Worm (Caenorhabditis elegans): ENCODE data around the gene nphp-4.

nphp-4 gene

DNA sequence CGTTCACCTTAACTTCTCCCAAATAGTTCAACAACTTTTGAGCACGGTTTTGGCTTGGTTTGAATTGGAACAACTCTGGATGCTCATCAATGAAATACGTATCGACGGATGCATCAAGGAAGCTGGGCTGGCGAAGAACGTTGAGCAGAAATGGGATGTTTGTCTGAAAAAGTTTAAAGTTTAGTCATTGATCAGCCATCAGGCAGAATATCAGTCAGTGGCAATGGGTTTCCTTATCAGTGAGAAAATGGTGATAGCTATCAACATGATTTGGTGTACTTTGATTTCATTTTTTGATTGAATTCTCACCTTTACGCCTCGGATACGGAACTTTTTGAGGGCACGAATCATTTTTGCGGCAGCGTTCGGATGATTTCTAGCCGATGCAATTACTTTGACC is 23.0 kb downstream of the nphp-4 start (continued):
- TF ChIP-seq F26F4.8 (GFP tag; conservative IDR thresholded peaks at IDR 0.05): no peak
- TF ChIP-seq unc-130 (GFP tag; optimal IDR thresholded peaks at IDR 0.05): no peak
- peak; percentile 96 for TF ChIP-seq aha-1 (tag)
- peak; percentile 35 for TF ChIP-seq hlh-11 (tag; optimal IDR thresholded peaks at IDR 0.05)
- TF ChIP-seq Y105C5A.15 (GFP tag; IDR thresholded peaks at IDR 0.05): no peak
- TF ChIP-seq dve-1 (tag; optimal IDR thresholded peaks at IDR 0.05; ENCODE audit: insufficient read depth): peak; percentile 32
- TF ChIP-seq ctbp-1 (GFP tag; IDR thresholded peaks at IDR 0.05): no peak
- no peak for TF ChIP-seq ceh-32 (tag; optimal IDR thresholded peaks at IDR 0.05; ENCODE audit: poor library complexity)
- no peak for TF ChIP-seq daf-16 (GFP tag; optimal IDR thresholded peaks at IDR 0.05)
- peak; percentile 23 for TF ChIP-seq daf-16 (tag; optimal IDR thresholded peaks at IDR 0.05)
- TF ChIP-seq madf-9 (GFP tag; conservative IDR thresholded peaks at IDR 0.05): no peak
- no peak for TF ChIP-seq dmd-9 (GFP tag; IDR thresholded peaks at IDR 0.05)
- no peak for TF ChIP-seq set-16 (GFP tag; IDR thresholded peaks at IDR 0.05)
- TF ChIP-seq nhr-28 (tag; optimal IDR thresholded peaks at IDR 0.05): peak; percentile 68
- no peak for TF ChIP-seq egl-27 (tag; optimal IDR thresholded peaks at IDR 0.05)
- no peak for TF ChIP-seq nhr-48 (tag; optimal IDR thresholded peaks at IDR 0.05)
- TF ChIP-seq zip-11 (GFP tag; IDR thresholded peaks at IDR 0.05): no peak
- TF ChIP-seq daf-12 (tag; optimal IDR thresholded peaks at IDR 0.05): no peak
- peak; percentile 28 for TF ChIP-seq nhr-77 (tag; optimal IDR thresholded peaks at IDR 0.05)
- no peak for TF ChIP-seq Y75B8A.6 (GFP tag; IDR thresholded peaks at IDR 0.05)

DNA sequence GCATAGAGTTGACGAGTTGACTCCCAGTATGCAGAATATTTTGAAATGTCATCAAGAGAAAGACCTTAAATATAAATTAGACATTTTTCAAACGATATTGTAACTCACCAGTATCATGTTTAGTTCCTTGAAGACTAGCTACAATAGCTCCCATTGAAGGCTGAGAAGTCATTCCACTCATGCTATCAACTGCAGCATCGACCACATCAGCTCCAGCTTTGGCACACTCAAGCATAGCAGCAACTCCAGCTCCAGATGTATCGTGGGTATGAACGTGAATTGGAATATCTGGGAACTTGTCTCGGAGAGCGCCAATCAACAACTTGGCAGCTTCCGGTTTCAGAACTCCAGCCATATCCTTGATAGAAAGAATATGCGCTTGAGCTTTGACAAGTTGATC is 24.1 kb downstream of the nphp-4 start:
- TF ChIP-seq vab-7 (GFP tag; IDR thresholded peaks at IDR 0.05) (0 out of 2 replicates have a peak, but pooled peaks have one; percentile 2), daf-16 (GFP tag; optimal IDR thresholded peaks at IDR 0.05) (no peak), daf-16 (tag; optimal IDR thresholded peaks at IDR 0.05) (peak; percentile 4), aha-1 (tag) (peak; percentile 76), nhr-111 (GFP tag; optimal IDR thresholded peaks at IDR 0.05) (no peak)

DNA sequence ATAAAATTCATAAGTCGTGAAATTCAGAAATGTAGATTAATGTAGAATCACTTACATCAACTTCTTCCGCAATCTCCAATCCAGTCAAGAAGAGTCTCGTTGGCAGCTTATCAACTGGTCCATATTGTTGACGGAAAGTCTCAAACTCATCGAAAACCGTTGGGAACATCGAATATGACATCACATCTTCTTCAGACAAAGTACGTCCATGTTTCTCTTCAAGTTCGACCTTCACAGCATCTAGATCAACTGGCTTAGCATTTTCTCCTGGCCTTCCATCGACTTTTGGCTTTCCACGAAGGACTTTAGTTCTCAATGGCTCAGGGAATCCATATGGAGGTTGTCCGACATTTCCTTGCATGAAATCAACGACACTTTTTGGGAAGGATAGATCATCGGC is 24.7 kb downstream of the nphp-4 start:
- no peak for TF ChIP-seq php-3 (GFP tag; IDR thresholded peaks at IDR 0.05)
- TF ChIP-seq nhr-237 (tag; optimal IDR thresholded peaks at IDR 0.05): no peak
- TF ChIP-seq mxl-2 (GFP tag; conservative IDR thresholded peaks at IDR 0.05): no peak
- TF ChIP-seq madf-9 (GFP tag; conservative IDR thresholded peaks at IDR 0.05): no peak
- no peak for TF ChIP-seq nhr-48 (tag; optimal IDR thresholded peaks at IDR 0.05)
- no peak for TF ChIP-seq arid-1 (GFP tag; conservative IDR thresholded peaks at IDR 0.05)
- peak in 1 of 2 experiments; percentile 44 for TF ChIP-seq unc-62 (GFP tag; optimal IDR thresholded peaks at IDR 0.05 in 1 of 2)
- no peak for TF ChIP-seq unc-62 (tag; optimal IDR thresholded peaks at IDR 0.05)

DNA sequence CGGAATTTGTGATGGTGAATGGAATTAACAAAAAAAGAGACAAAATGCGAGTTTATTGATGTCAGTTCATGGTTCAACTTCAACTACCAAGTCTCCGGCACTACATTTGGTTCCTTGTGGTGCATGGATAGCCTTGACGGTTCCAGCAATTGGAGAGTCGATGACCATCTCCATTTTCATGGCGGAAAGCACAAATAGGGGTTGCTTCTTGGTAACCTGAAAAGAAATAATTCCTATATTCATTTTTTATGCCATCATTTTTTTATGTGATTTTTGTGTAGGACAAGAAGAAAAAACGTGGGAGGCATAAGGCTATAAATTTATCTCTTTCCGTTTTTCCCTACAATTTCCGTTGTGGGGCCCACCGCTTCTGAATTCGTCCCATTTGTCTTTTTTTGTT is 25.5 kb downstream of the nphp-4 start:
- TF ChIP-seq R02D3.7 (tag; optimal IDR thresholded peaks at IDR 0.05): no peak
- no peak for TF ChIP-seq zip-11 (GFP tag; IDR thresholded peaks at IDR 0.05)
- TF ChIP-seq ceh-20 (GFP tag; IDR thresholded peaks at IDR 0.05): 0 out of 2 replicates have a peak, but pooled peaks have one; percentile 12
- no peak for TF ChIP-seq fkh-10 (GFP tag; optimal IDR thresholded peaks at IDR 0.05)
- 0 out of 2 replicates have a peak, but pooled peaks have one; percentile 32 for TF ChIP-seq Y105C5A.15 (GFP tag; IDR thresholded peaks at IDR 0.05)
- TF ChIP-seq zip-2 (tag; optimal IDR thresholded peaks at IDR 0.05): no peak
- TF ChIP-seq lin-38 (GFP tag; IDR thresholded peaks at IDR 0.05): 0 out of 2 replicates have a peak, but pooled peaks have one; percentile 15
- TF ChIP-seq rbr-2 (tag; optimal IDR thresholded peaks at IDR 0.05): no peak
- TF ChIP-seq dmd-9 (GFP tag; IDR thresholded peaks at IDR 0.05): no peak
- TF ChIP-seq Y75B8A.6 (GFP tag; IDR thresholded peaks at IDR 0.05): no peak
- no peak for TF ChIP-seq ctbp-1 (GFP tag; IDR thresholded peaks at IDR 0.05)
- peak; percentile 79; the same call in 1 of the 2 replicates for TF ChIP-seq zfp-3 (GFP tag; conservative IDR thresholded peaks at IDR 0.05)
- no peak for TF ChIP-seq lim-7 (GFP tag; IDR thresholded peaks at IDR 0.05)
- no peak for TF ChIP-seq nhr-77 (tag; optimal IDR thresholded peaks at IDR 0.05)
- TF ChIP-seq dve-1 (tag; optimal IDR thresholded peaks at IDR 0.05; ENCODE audit: insufficient read depth): no peak
- TF ChIP-seq lsy-2 (tag; optimal IDR thresholded peaks at IDR 0.05): no peak
- 0 out of 2 replicates have a peak, but pooled peaks have one; percentile 11 for TF ChIP-seq D1046.2 (GFP tag; IDR thresholded peaks at IDR 0.05)
- no peak for TF ChIP-seq cey-2 (tag; optimal IDR thresholded peaks at IDR 0.05; ENCODE audit: borderline replicate concordance, insufficient read depth)
- no peak for TF ChIP-seq spr-1 (tag; optimal IDR thresholded peaks at IDR 0.05)
- TF ChIP-seq hlh-11 (tag; optimal IDR thresholded peaks at IDR 0.05): no peak
- peak; percentile 17; the same call in 1 of the 2 replicates for TF ChIP-seq nhr-42 (GFP tag; IDR thresholded peaks at IDR 0.05)
- 0 out of 2 replicates have a peak, but pooled peaks have one; percentile 35 for TF ChIP-seq pha-4 (GFP tag; IDR thresholded peaks at IDR 0.05)
- no peak for TF ChIP-seq pha-4 (tag; optimal IDR thresholded peaks at IDR 0.05)
